Fruit fly (Drosophila melanogaster) whole organism, prepupa: Measurements from ENCODE around the gene CG33939.

ENCODE experiments used
- Blimp-1 ChIP-seq: fragments of 200-800 bp; sonication (Bioruptor generic); optimal IDR thresholded peaks from 3 replicates; lab custom pipeline; 2017; ENCODE audit warnings: missing biosample characterization, missing genetic modification characterization, mild to moderate bottlenecking, moderate library complexity, missing genetic modification reagents
- CG10631 ChIP-seq: fragments of 200-800 bp; sonication (Bioruptor generic); optimal IDR thresholded peaks from 2 replicates; lab custom pipeline; 2016; ENCODE audit warnings: missing biosample characterization, missing genetic modification characterization
- CG11294 ChIP-seq: fragments of 200-800 bp; sonication (Bioruptor generic); IDR thresholded peaks from 2 replicates; pipeline ENCODE4 v1.3.6; 2022; ENCODE audit warnings: missing biosample characterization, missing genetic modification characterization
- CG11762 ChIP-seq: fragments of 200-800 bp; sonication (Bioruptor generic); optimal IDR thresholded peaks from 3 replicates; lab custom pipeline; 2016; ENCODE audit warnings: missing biosample characterization, missing genetic modification characterization; ENCODE audit not compliant: insufficient read depth
- CG11902 ChIP-seq: fragments of 200-800 bp; sonication (Bioruptor generic); optimal IDR thresholded peaks from 3 replicates; lab custom pipeline; 2016; ENCODE audit warnings: missing biosample characterization, missing genetic modification characterization
- CG15336 ChIP-seq: fragments of 200-800 bp; sonication (Bioruptor generic); IDR thresholded peaks from 2 replicates; pipeline ENCODE4 v1.3.6; 2022; ENCODE audit warnings: missing biosample characterization, missing genetic modification characterization
- CG1621 ChIP-seq: fragments of 200-800 bp; sonication (Bioruptor generic); optimal IDR thresholded peaks from 3 replicates; lab custom pipeline; 2018; ENCODE audit warnings: missing biosample characterization, mild to moderate bottlenecking, missing genetic modification characterization
- CG3032 ChIP-seq: fragments of 200-800 bp; optimal IDR thresholded peaks from 2 replicates; lab custom pipeline; 2019; ENCODE audit warnings: missing biosample characterization, mild to moderate bottlenecking, missing genetic modification characterization, moderate library complexity
- CG32006 ChIP-seq: fragments of 200-800 bp; sonication (Bioruptor generic); optimal IDR thresholded peaks from 3 replicates; lab custom pipeline; 2017; ENCODE audit warnings: missing biosample characterization, mild to moderate bottlenecking, missing genetic modification characterization
- CG34406 ChIP-seq: fragments of 200-800 bp; sonication (Bioruptor generic); optimal IDR thresholded peaks from 3 replicates; lab custom pipeline; 2016; ENCODE audit warnings: missing biosample characterization, missing genetic modification characterization
- CG6163 ChIP-seq: fragments of 200-800 bp; sonication (Bioruptor generic); IDR thresholded peaks from 3 replicates; pipeline ENCODE4 v1.3.6; 2022; ENCODE audit warnings: missing biosample characterization, missing genetic modification characterization
- CG6276 ChIP-seq: fragments of 200-800 bp; sonication (Bioruptor generic); optimal IDR thresholded peaks from 2 replicates; lab custom pipeline; 2017; ENCODE audit warnings: missing biosample characterization, mild to moderate bottlenecking, missing genetic modification characterization
- CG6792 ChIP-seq: fragments of 200-800 bp; sonication (Bioruptor generic); optimal IDR thresholded peaks from 3 replicates; lab custom pipeline; 2016; ENCODE audit warnings: missing biosample characterization, missing genetic modification characterization
- CG6808 ChIP-seq: fragments of 200-800 bp; sonication (Bioruptor generic); optimal IDR thresholded peaks from 3 replicates; lab custom pipeline; 2017; ENCODE audit warnings: missing biosample characterization, missing genetic modification characterization, mild to moderate bottlenecking, moderate library complexity, missing genetic modification reagents
- CG6854 ChIP-seq: fragments of 200-800 bp; sonication (Bioruptor generic); optimal IDR thresholded peaks from 2 replicates; lab custom pipeline; 2017; ENCODE audit warnings: missing biosample characterization, mild to moderate bottlenecking, missing genetic modification characterization
- CG7368 ChIP-seq: fragments of 200-800 bp; sonication (Bioruptor generic); optimal IDR thresholded peaks from 3 replicates; lab custom pipeline; 2016; ENCODE audit warnings: missing biosample characterization, missing genetic modification characterization
- CG8119 ChIP-seq: fragments of 200-800 bp; sonication (Bioruptor generic); IDR thresholded peaks from 3 replicates; pipeline ENCODE4 v1.3.6; 2022; ENCODE audit warnings: missing biosample characterization, missing genetic modification characterization
- CG8632 ChIP-seq: fragments of 200-800 bp; sonication (Bioruptor generic); optimal IDR thresholded peaks from 3 replicates; lab custom pipeline; 2016; ENCODE audit warnings: missing biosample characterization, missing genetic modification characterization
- CG9139 ChIP-seq: fragments of 200-800 bp; sonication (Bioruptor generic); optimal IDR thresholded peaks from 3 replicates; lab custom pipeline; 2017; ENCODE audit warnings: missing biosample characterization, mild to moderate bottlenecking, missing genetic modification characterization
- Eip75B ChIP-seq: fragments of 200-800 bp; sonication (Bioruptor generic); optimal IDR thresholded peaks from 3 replicates; lab custom pipeline; 2016; ENCODE audit warnings: missing biosample characterization, missing genetic modification characterization
- Eip78C ChIP-seq: fragments of 200-800 bp; sonication (Bioruptor generic); peaks from one replicate; lab custom pipeline; 2016; ENCODE audit warnings: missing biosample characterization, missing genetic modification characterization
- Eip93F ChIP-seq: fragments of 200-800 bp; sonication (Bioruptor generic); optimal IDR thresholded peaks from 2 replicates; lab custom pipeline; 2016; ENCODE audit warnings: missing biosample characterization, mild to moderate bottlenecking, missing genetic modification characterization
- Ets21C ChIP-seq: fragments of 200-800 bp; sonication (Bioruptor generic); optimal IDR thresholded peaks from 3 replicates; lab custom pipeline; 2016; ENCODE audit warnings: missing biosample characterization, missing genetic modification characterization
- Ets96B ChIP-seq: fragments of 200-800 bp; optimal IDR thresholded peaks from 2 replicates; lab custom pipeline; 2019; ENCODE audit warnings: missing biosample characterization, mild to moderate bottlenecking, missing genetic modification characterization, moderate library complexity
- Gug ChIP-seq: fragments of 200-800 bp; sonication (Bioruptor generic); IDR thresholded peaks from 2 replicates; pipeline ENCODE4 v1.3.6; 2022; ENCODE audit warnings: missing biosample characterization, missing genetic modification characterization
- Hr38 ChIP-seq: sonication (Bioruptor generic); optimal IDR thresholded peaks from 2 replicates; lab custom pipeline; 2016; ENCODE audit warnings: missing biosample characterization, missing genetic modification characterization
- Hr39 ChIP-seq: fragments of 200-800 bp; sonication (Bioruptor generic); optimal IDR thresholded peaks from 2 replicates; lab custom pipeline; 2016; ENCODE audit warnings: missing biosample characterization, missing genetic modification characterization
- Lpt ChIP-seq: fragments of 200-800 bp; sonication (Bioruptor generic); optimal IDR thresholded peaks from 3 replicates; lab custom pipeline; 2016; ENCODE audit warnings: missing biosample characterization, missing genetic modification characterization
- Met ChIP-seq: fragments of 200-800 bp; sonication (Bioruptor generic); optimal IDR thresholded peaks from 3 replicates; lab custom pipeline; 2016; ENCODE audit warnings: missing biosample characterization, missing genetic modification characterization
- OdsH ChIP-seq: fragments of 200-800 bp; sonication (Bioruptor generic); optimal IDR thresholded peaks from 3 replicates; lab custom pipeline; 2016; ENCODE audit warnings: missing biosample characterization, missing genetic modification characterization
- Smox ChIP-seq: fragments of 200-800 bp; sonication (Bioruptor generic); optimal IDR thresholded peaks from 3 replicates; lab custom pipeline; 2016; ENCODE audit warnings: missing biosample characterization, missing genetic modification characterization
- Sox14 ChIP-seq: fragments of 200-800 bp; sonication (Bioruptor generic); optimal IDR thresholded peaks from 3 replicates; lab custom pipeline; 2016; ENCODE audit warnings: missing biosample characterization, missing genetic modification characterization
- Sox15 ChIP-seq: fragments of 200-800 bp; sonication (Bioruptor generic); optimal IDR thresholded peaks from 3 replicates; lab custom pipeline; 2016; ENCODE audit warnings: missing biosample characterization, missing genetic modification characterization
- achi ChIP-seq: fragments of 200-800 bp; sonication (Bioruptor generic); optimal IDR thresholded peaks from 3 replicates; lab custom pipeline; 2016; ENCODE audit warnings: missing biosample characterization, missing genetic modification characterization
- acj6 ChIP-seq: fragments of 200-800 bp; sonication (Bioruptor generic); optimal IDR thresholded peaks from 3 replicates; lab custom pipeline; 2016; ENCODE audit warnings: missing biosample characterization, missing genetic modification characterization
- dac ChIP-seq: fragments of 200-800 bp; sonication (Bioruptor generic); optimal IDR thresholded peaks from 2 replicates; lab custom pipeline; 2017; ENCODE audit warnings: missing biosample characterization, mild to moderate bottlenecking, missing genetic modification characterization
- dsx ChIP-seq: fragments of 200-800 bp; optimal IDR thresholded peaks from 3 replicates; lab custom pipeline; 2019; ENCODE audit warnings: missing biosample characterization, mild to moderate bottlenecking, missing genetic modification characterization, moderate library complexity; ENCODE audit not compliant: poor library complexity, severe bottlenecking
- eg ChIP-seq: fragments of 200-800 bp; sonication (Bioruptor generic); IDR thresholded peaks from 3 replicates; pipeline ENCODE4 v1.3.6; 2022; ENCODE audit warnings: missing biosample characterization, missing genetic modification characterization
- esn ChIP-seq: fragments of 200-800 bp; sonication (Bioruptor generic); optimal IDR thresholded peaks from 2 replicates; lab custom pipeline; 2016; ENCODE audit warnings: missing biosample characterization, mild to moderate bottlenecking, missing genetic modification characterization, moderate library complexity
- fd59A ChIP-seq: fragments of 200-800 bp; sonication (Bioruptor generic); optimal IDR thresholded peaks from 2 replicates; lab custom pipeline; 2017; ENCODE audit warnings: missing biosample characterization, mild to moderate bottlenecking, missing genetic modification characterization, missing genetic modification reagents
- fd85E ChIP-seq: fragments of 200-800 bp; sonication (Bioruptor generic); optimal IDR thresholded peaks from 3 replicates; lab custom pipeline; 2016; ENCODE audit warnings: missing biosample characterization, missing genetic modification characterization
- salr ChIP-seq, 2 experiments: fragments of 200-800 bp; sonication (Bioruptor generic); optimal IDR thresholded peaks; 3 replicates each; lab custom pipeline; 2016 to 2018; ENCODE audit warnings: missing biosample characterization in 2 of 2, missing genetic modification characterization in 2 of 2, mild to moderate bottlenecking in 1 of 2
- spab ChIP-seq: fragments of 200-800 bp; sonication (Bioruptor generic); optimal IDR thresholded peaks from 2 replicates; lab custom pipeline; 2017; ENCODE audit warnings: missing biosample characterization, mild to moderate bottlenecking, missing genetic modification characterization, missing genetic modification reagents
- ss ChIP-seq, 2 experiments: fragments of 200-800 bp; sonication (Bioruptor generic); optimal IDR thresholded peaks; 2 replicates in 1 of 2; 3 replicates in 1 of 2; lab custom pipeline; 2017 to 2018; ENCODE audit warnings: mild to moderate bottlenecking in 2 of 2, missing biosample characterization in 2 of 2, missing genetic modification characterization in 2 of 2, moderate library complexity in 1 of 2
- svp ChIP-seq: fragments of 200-800 bp; sonication (Bioruptor generic); peaks from one replicate; lab custom pipeline; 2016; ENCODE audit warnings: missing biosample characterization, missing genetic modification characterization
- topi ChIP-seq: fragments of 200-800 bp; sonication (Bioruptor generic); optimal IDR thresholded peaks from 3 replicates; lab custom pipeline; 2016; ENCODE audit warnings: missing biosample characterization, missing genetic modification characterization
- vri ChIP-seq: fragments of 200-800 bp; sonication (Bioruptor generic); optimal IDR thresholded peaks from 3 replicates; lab custom pipeline; 2016; ENCODE audit warnings: missing biosample characterization, mild to moderate bottlenecking, missing genetic modification characterization

CG33939 gene

DNA sequence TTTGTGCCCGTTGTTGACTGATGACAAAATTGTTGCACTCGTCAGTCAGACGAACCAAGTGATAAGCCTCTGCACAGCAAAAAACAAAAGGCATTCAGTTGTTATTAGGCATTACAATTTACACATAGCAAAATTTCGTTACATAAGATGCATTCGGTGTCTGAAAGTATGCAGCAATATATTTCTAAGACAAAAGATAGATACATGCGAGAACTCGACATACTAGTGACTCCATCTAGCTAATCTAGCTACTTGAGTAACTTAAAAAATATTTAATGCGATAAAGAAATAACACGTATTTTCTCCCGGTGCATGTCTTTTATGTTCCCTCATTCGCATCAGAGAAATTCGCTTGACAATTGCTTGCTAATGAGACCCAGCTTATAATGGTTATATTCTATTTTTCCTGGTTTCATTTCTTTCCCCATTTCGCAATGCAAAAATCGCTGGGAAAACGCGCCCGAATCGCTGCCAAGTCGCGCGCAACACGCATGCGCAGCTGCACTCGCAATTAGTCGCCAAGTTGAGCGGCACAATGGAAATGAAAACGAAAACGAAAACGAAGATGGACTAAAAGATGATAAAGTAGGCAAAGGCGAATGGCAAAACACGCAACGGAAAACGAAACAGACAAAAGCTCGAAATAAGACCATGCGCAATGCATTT lies 12.3 kb downstream of the CG33939 start (continued):
- TF ChIP-seq Smox (GFP tag; lab: Kevin White, UChicago) (peak; percentile 81), CG34406 (GFP tag; lab: Kevin White, UChicago) (peak; percentile 71), CG3032 (tag; lab: Kevin White, UChicago) (peak; percentile 53), acj6 (GFP tag; lab: Kevin White, UChicago) (peak; percentile 53), svp (GFP tag; lab: Kevin White, UChicago) (peak; percentile 95), CG1621 (tag; lab: Kevin White, UChicago) (peak; percentile 72), dac (no peak), CG8632 (peak; percentile 65), CG11902 (GFP tag; lab: Kevin White, UChicago) (peak; percentile 12), CG6792 (peak; percentile 83), Blimp-1 (no peak), Eip93F (GFP tag; lab: Kevin White, UChicago) (no peak), eg (GFP tag; lab: Robert Waterston, UW) (peak; percentile 42; the same call in 1 of the 3 replicates), CG6163 (GFP tag; lab: Robert Waterston, UW) (0 out of 3 replicates have a peak, but pooled peaks have one; percentile 20), CG11762 (GFP tag; lab: Kevin White, UChicago) (peak; percentile 28), CG9139 (no peak), Met (peak; percentile 69), Lpt (GFP tag; lab: Kevin White, UChicago) (peak; percentile 60), fd85E (peak; percentile 11), Ets21C (peak; percentile 58)

DNA sequence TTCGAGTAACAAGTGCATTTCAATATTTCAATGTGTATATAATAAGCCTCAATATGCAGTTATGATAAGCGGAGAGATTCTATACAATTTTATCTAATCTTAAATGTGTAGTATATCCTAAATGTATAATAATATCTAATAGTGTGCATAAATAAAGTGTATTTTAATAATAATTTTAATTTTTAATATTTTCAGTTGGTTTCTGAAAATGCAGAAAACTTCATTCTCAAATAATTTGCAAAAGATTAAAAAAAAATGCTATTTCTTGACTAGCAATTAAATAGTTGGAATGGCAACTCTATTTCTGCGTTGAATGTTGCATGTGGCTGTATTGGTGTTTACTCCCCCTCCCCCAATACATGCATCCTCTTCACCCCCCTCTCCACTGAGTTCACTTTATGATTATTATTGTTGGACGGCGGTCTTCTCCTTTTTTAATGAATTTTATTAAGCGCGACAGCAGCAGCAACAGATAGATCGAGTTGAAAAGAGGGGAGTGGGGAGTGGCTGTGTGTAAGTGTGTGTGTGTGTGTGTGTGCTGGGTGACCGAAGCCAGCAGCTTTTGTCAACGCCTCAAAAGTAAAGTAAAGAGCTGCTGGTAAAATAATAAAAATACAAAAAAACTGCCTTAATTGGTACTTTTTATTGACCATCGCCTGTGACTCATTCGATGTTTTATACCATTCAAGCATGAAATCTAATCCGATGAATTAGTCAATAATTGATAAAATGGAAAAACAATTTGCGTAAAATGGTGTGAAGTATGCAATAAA lies 13.9 kb downstream of the CG33939 start:
- TF ChIP-seq spab (GFP tag; lab: Kevin White, UChicago) (peak; percentile 10), CG15336 (GFP tag; lab: Robert Waterston, UW) (no peak), salr (GFP tag; optimal IDR thresholded peaks at IDR 0.05; lab: Kevin White, UChicago) (peak in 1 of 2 experiments; percentile 1), CG32006 (GFP tag; lab: Kevin White, UChicago) (peak; percentile 38), Ets21C (no peak), Hr38 (GFP tag; lab: Kevin White, UChicago) (no peak), topi (GFP tag; lab: Kevin White, UChicago) (no peak), Gug (GFP tag; lab: Robert Waterston, UW) (no peak), Ets96B (tag; lab: Kevin White, UChicago) (peak; percentile 61), dsx (GFP tag; lab: Kevin White, UChicago) (peak; percentile 63), Sox14 (GFP tag; lab: Kevin White, UChicago) (no peak), OdsH (peak; percentile 19), CG3032 (tag; lab: Kevin White, UChicago) (peak; percentile 49), CG10631 (GFP tag; lab: Kevin White, UChicago) (peak; percentile 8), achi (GFP tag; lab: Kevin White, UChicago) (peak; percentile 15), acj6 (GFP tag; lab: Kevin White, UChicago) (peak; percentile 20), Hr39 (GFP tag; lab: Kevin White, UChicago) (no peak), CG7368 (GFP tag; lab: Kevin White, UChicago) (no peak), Eip78C (GFP tag; lab: Kevin White, UChicago) (peak; percentile 85), CG11294 (GFP tag; lab: Robert Waterston, UW) (no peak), eg (GFP tag; lab: Robert Waterston, UW) (no peak), Lpt (GFP tag; lab: Kevin White, UChicago) (no peak), CG6792 (peak; percentile 8), esn (GFP tag; lab: Kevin White, UChicago) (peak; percentile 21), CG8119 (GFP tag; lab: Robert Waterston, UW) (peak; percentile 36; the same call in 1 of the 3 replicates), fd59A (GFP tag; lab: Kevin White, UChicago) (peak; percentile 14), svp (GFP tag; lab: Kevin White, UChicago) (peak; percentile 69), Sox15 (GFP tag; lab: Kevin White, UChicago) (no peak), CG6854 (no peak), ss (GFP tag; optimal IDR thresholded peaks at IDR 0.05; lab: Kevin White, UChicago) (peak; percentile 58 to 65), Eip75B (GFP tag; lab: Kevin White, UChicago) (no peak), CG6163 (GFP tag; lab: Robert Waterston, UW) (no peak), vri (no peak), CG34406 (GFP tag; lab: Kevin White, UChicago) (peak; percentile 8), CG6276 (GFP tag; lab: Kevin White, UChicago) (no peak), CG6808 (GFP tag; lab: Kevin White, UChicago) (peak; percentile 60)
